Worm (Caenorhabditis elegans) whole organism, midembryonic: ENCODE measurements around the gene acbp-3.

ENCODE experiments used
- T22C8.4 ChIP-seq: fragments of 200-800 bp; sonication (Bioruptor generic); IDR thresholded peaks from 2 replicates; pipeline ENCODE4 v1.3.6; 2022; ENCODE audit warnings: missing genetic modification characterization, missing compliant biosample characterization
- cog-1 ChIP-seq: sonication (generic microtip); optimal IDR thresholded peaks from 2 replicates; lab custom pipeline; 2016; ENCODE audit warnings: missing genetic modification characterization, missing compliant biosample characterization
- flt-1 ChIP-seq: fragments of 200-800 bp; sonication (Bioruptor generic); IDR thresholded peaks from 2 replicates; pipeline ENCODE4 v1.3.6; 2022; ENCODE audit warnings: missing genetic modification characterization, missing compliant biosample characterization
- klf-2 ChIP-seq: fragments of 200-800 bp; sonication (Bioruptor generic); conservative IDR thresholded peaks from 2 replicates; pipeline ENCODE4 v1.3.6; 2022; ENCODE audit warnings: missing genetic modification reagents, missing genetic modification characterization, missing compliant biosample characterization
- med-1 ChIP-seq: sonication (generic microtip); optimal IDR thresholded peaks from 2 replicates; lab custom pipeline; 2017; ENCODE audit warnings: missing genetic modification characterization, mild to moderate bottlenecking, missing compliant biosample characterization, antibody characterized with exemption, missing genetic modification reagents; ENCODE audit not compliant: insufficient read depth
- ref-1 ChIP-seq: fragments of 200-800 bp; sonication (Bioruptor generic); conservative IDR thresholded peaks from 2 replicates; pipeline ENCODE4 v1.3.6; 2022; ENCODE audit warnings: missing genetic modification reagents, missing genetic modification characterization, missing compliant biosample characterization
- tab-1 ChIP-seq: fragments of 200-800 bp; sonication (Bioruptor generic); IDR thresholded peaks from 2 replicates; pipeline ENCODE4 v1.3.6; 2022; ENCODE audit warnings: missing genetic modification characterization, missing compliant biosample characterization
- ztf-23 ChIP-seq: fragments of 200-800 bp; sonication (Bioruptor generic); IDR thresholded peaks from 2 replicates; pipeline ENCODE4 v1.3.6; 2022; ENCODE audit warnings: missing genetic modification reagents, missing genetic modification characterization, missing compliant biosample characterization
- ztf-29 ChIP-seq: fragments of 200-800 bp; sonication (Bioruptor generic); IDR thresholded peaks from 2 replicates; pipeline ENCODE4 v1.3.6; 2022; ENCODE audit warnings: missing genetic modification reagents, missing genetic modification characterization, missing compliant biosample characterization

acbp-3 gene

ce11 chrX:10902723-10903322 is at the start of gene acbp-3:
Gene acbp-3 (plus strand): TSS chrX:10903272.
- TF ChIP-seq cog-1 (tag; lab: Kevin White, UChicago): no peak
- TF ChIP-seq tab-1: no peak
- TF ChIP-seq ztf-29: no peak
- no peak for TF ChIP-seq ref-1 (GFP tag; lab: Robert Waterston, UW)

- TF ChIP-seq ref-1 (GFP tag; lab: Robert Waterston, UW) (no peak), klf-2 (GFP tag; lab: Robert Waterston, UW) (no peak), med-1 (GFP tag; lab: Kevin White, UChicago) (no peak), cog-1 (tag; lab: Kevin White, UChicago) (no peak), T22C8.4 (no peak), ztf-29 (no peak), flt-1 (GFP tag; lab: Robert Waterston, UW) (no peak), tab-1 (no peak)
Observed at ce11 chrX:10859211-10859610, 43.9 kb upstream of the acbp-3 start, which contains the start of gene pgp-5. Gene pgp-5 (minus strand): TSS chrX:10859297.

- TF ChIP-seq ztf-29 (no peak), ref-1 (GFP tag; lab: Robert Waterston, UW) (no peak), med-1 (GFP tag; lab: Kevin White, UChicago) (no peak), klf-2 (GFP tag; lab: Robert Waterston, UW) (no peak), T22C8.4 (no peak)
Observed at ce11 chrX:10859622-10860021, 43.5 kb upstream of the acbp-3 start.

- TF ChIP-seq ztf-23 (GFP tag; lab: Robert Waterston, UW): no peak
- TF ChIP-seq klf-2 (GFP tag; lab: Robert Waterston, UW): no peak
- no peak for TF ChIP-seq ztf-29
Observed at ce11 chrX:10861673-10862072, 41.4 kb upstream of the acbp-3 start.

- TF ChIP-seq ztf-29 (no peak), med-1 (GFP tag; lab: Kevin White, UChicago) (no peak), T22C8.4 (no peak), ztf-23 (GFP tag; lab: Robert Waterston, UW) (no peak), cog-1 (tag; lab: Kevin White, UChicago) (no peak), flt-1 (GFP tag; lab: Robert Waterston, UW) (no peak), tab-1 (no peak), ref-1 (GFP tag; lab: Robert Waterston, UW) (no peak), klf-2 (GFP tag; lab: Robert Waterston, UW) (no peak)
Observed at ce11 chrX:10862582-10862981, 40.5 kb upstream of the acbp-3 start.

- no peak for TF ChIP-seq tab-1
- no peak for TF ChIP-seq flt-1 (GFP tag; lab: Robert Waterston, UW)
- TF ChIP-seq klf-2 (GFP tag; lab: Robert Waterston, UW): no peak
- TF ChIP-seq T22C8.4: no peak
- TF ChIP-seq ref-1 (GFP tag; lab: Robert Waterston, UW): no peak
- no peak for TF ChIP-seq med-1 (GFP tag; lab: Kevin White, UChicago)
Observed at ce11 chrX:10864322-10864721, 38.8 kb upstream of the acbp-3 start, which contains the start of gene pgp-8. Gene pgp-8 (minus strand): TSS chrX:10864422.

- TF ChIP-seq T22C8.4 (no peak), med-1 (GFP tag; lab: Kevin White, UChicago) (no peak), ztf-29 (no peak), flt-1 (GFP tag; lab: Robert Waterston, UW) (no peak), klf-2 (GFP tag; lab: Robert Waterston, UW) (no peak), cog-1 (tag; lab: Kevin White, UChicago) (no peak), ztf-23 (GFP tag; lab: Robert Waterston, UW) (no peak), ref-1 (GFP tag; lab: Robert Waterston, UW) (no peak), tab-1 (no peak)
Observed at ce11 chrX:10870137-10870536, 32.9 kb upstream of the acbp-3 start, which contains the start of gene pgp-7. Gene pgp-7 (minus strand): TSS chrX:10870237.

ce11 chrX:10877138-10877743 is 25.8 kb upstream of the acbp-3 start, which contains the start of gene pgp-6:
Gene pgp-6 (minus strand): TSS chrX:10877425.
- no peak for TF ChIP-seq flt-1 (GFP tag; lab: Robert Waterston, UW)
- no peak for TF ChIP-seq ztf-23 (GFP tag; lab: Robert Waterston, UW)
- TF ChIP-seq ztf-29: no peak
- no peak for TF ChIP-seq med-1 (GFP tag; lab: Kevin White, UChicago)
- no peak for TF ChIP-seq klf-2 (GFP tag; lab: Robert Waterston, UW)
- TF ChIP-seq tab-1: no peak
- no peak for TF ChIP-seq ref-1 (GFP tag; lab: Robert Waterston, UW)
- TF ChIP-seq T22C8.4: no peak
- no peak for TF ChIP-seq cog-1 (tag; lab: Kevin White, UChicago)

ce11 chrX:10880509-10880908 is 22.6 kb upstream of the acbp-3 start, which contains the start of gene T21E8.4:
Gene T21E8.4 (plus strand): TSS chrX:10880809.
- TF ChIP-seq ztf-29 (no peak), cog-1 (tag; lab: Kevin White, UChicago) (no peak), ref-1 (GFP tag; lab: Robert Waterston, UW) (no peak), ztf-23 (GFP tag; lab: Robert Waterston, UW) (no peak), T22C8.4 (no peak), klf-2 (GFP tag; lab: Robert Waterston, UW) (no peak), tab-1 (no peak), flt-1 (GFP tag; lab: Robert Waterston, UW) (no peak), med-1 (GFP tag; lab: Kevin White, UChicago) (no peak)

- TF ChIP-seq flt-1 (GFP tag; lab: Robert Waterston, UW) (no peak), ref-1 (GFP tag; lab: Robert Waterston, UW) (no peak), ztf-23 (GFP tag; lab: Robert Waterston, UW) (no peak), tab-1 (no peak), klf-2 (GFP tag; lab: Robert Waterston, UW) (no peak), ztf-29 (no peak), T22C8.4 (no peak), cog-1 (tag; lab: Kevin White, UChicago) (no peak), med-1 (GFP tag; lab: Kevin White, UChicago) (no peak)
Observed at ce11 chrX:10881984-10882383, 21.1 kb upstream of the acbp-3 start, which contains the start of gene T21E8.6. Gene T21E8.6 (plus strand): TSS chrX:10882284.
